Worm (Caenorhabditis elegans): ENCODE measurements around the gene ZC8.6.

DNA sequence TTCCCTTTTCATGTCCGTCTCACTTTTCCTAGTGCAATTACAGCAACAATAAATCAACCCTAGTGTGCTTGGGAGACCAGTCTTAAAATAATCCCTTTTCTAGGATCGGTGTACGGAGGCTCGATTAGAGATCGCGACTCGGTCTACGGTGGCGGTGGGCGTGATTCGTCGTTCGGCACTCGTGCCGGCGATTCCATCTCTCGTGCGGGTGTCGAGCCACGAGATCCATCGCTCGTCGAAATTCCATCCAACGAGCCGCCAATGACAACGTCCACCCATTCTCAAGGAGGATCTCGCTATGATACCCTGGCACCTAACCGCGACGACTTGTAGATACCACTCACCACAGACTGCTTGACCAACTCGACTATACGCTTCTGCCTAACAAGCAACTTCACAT, 4.9 kb downstream of the ZC8.6 start:
- TF ChIP-seq nhr-12 (tag; optimal IDR thresholded peaks at IDR 0.05): no peak
- no peak for TF ChIP-seq nhr-76 (tag; optimal IDR thresholded peaks at IDR 0.05)
- no peak for TF ChIP-seq ZK546.5 (tag; optimal IDR thresholded peaks at IDR 0.05)
- no peak for TF ChIP-seq jun-1 (tag; optimal IDR thresholded peaks at IDR 0.05)
- TF ChIP-seq nhr-28 (tag; optimal IDR thresholded peaks at IDR 0.05): no peak

Measured in whole organism, L3 larva.